Fruit fly (Drosophila melanogaster): ENCODE data around the gene RabX2.

RabX2 gene

DNA sequence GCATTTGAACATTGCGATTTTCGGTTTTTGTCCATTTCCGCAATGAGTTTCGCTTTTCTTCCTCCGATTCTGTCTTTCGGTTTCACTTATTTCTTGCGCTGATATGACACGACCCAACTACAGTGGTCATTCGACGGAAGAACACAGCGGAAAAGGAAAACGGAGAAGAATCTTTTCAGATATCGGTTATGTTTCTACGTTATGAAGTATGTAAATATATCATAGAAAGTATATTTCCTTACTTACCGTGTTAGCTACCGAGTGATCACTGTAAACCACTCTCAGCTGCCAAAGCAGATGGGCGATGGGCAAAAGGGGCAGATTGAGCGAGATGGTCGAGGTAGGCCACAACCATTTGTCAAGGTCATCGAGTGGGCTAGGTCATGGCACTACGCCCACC is 29.6 kb upstream of the RabX2 start (continued):
- TF ChIP-seq CG17802 (tag; optimal IDR thresholded peaks at IDR 0.05) (peak; percentile 11), pho (GFP tag; optimal IDR thresholded peaks at IDR 0.05) (peak; percentile 34), CG7357 (GFP tag; IDR thresholded peaks at IDR 0.05) (peak; percentile 55; the same call in 1 of the 3 replicates), al (GFP tag; IDR thresholded peaks at IDR 0.05) (peak; percentile 48; the same call in 1 of the 2 replicates), CG12744 (GFP tag; optimal IDR thresholded peaks at IDR 0.05) (no peak), Fer2 (tag; optimal IDR thresholded peaks at IDR 0.05) (no peak), hkb (optimal IDR thresholded peaks at IDR 0.05) (no peak), hkb (GFP tag; IDR thresholded peaks at IDR 0.05) (peak; percentile 48), C15 (GFP tag; IDR thresholded peaks at IDR 0.05) (0 out of 3 replicates have a peak, but pooled peaks have one; percentile 41), wdn (GFP tag; IDR thresholded peaks at IDR 0.05) (peak; percentile 55; the same call in 1 of the 2 replicates), Doc3 (GFP tag; IDR thresholded peaks at IDR 0.05; ENCODE audit: partially characterized antibody) (no peak), Dfd (GFP tag; optimal IDR thresholded peaks at IDR 0.05) (no peak), sna (GFP tag; IDR thresholded peaks at IDR 0.05; ENCODE audit: partially characterized antibody) (no peak), seq (GFP tag; IDR thresholded peaks at IDR 0.05) (no peak), CG4854 (GFP tag; optimal IDR thresholded peaks at IDR 0.05) (no peak), sima (GFP tag; optimal IDR thresholded peaks at IDR 0.05) (no peak), insv (GFP tag; optimal IDR thresholded peaks at IDR 0.05) (no peak), toy (GFP tag; IDR thresholded peaks at IDR 0.05) (no peak), CG9727 (GFP tag; optimal IDR thresholded peaks at IDR 0.05) (peak; percentile 31), bowl (GFP tag; IDR thresholded peaks at IDR 0.05) (no peak), ssp (GFP tag; IDR thresholded peaks at IDR 0.05) (peak; percentile 31; the same call in 1 of the 2 replicates), run (tag; optimal IDR thresholded peaks at IDR 0.05) (no peak), CG8281 (tag; optimal IDR thresholded peaks at IDR 0.05) (no peak), gro (GFP tag; optimal IDR thresholded peaks at IDR 0.05) (peak; percentile 63), slou (GFP tag; optimal IDR thresholded peaks at IDR 0.05) (no peak), Hsf (GFP tag; optimal IDR thresholded peaks at IDR 0.05) (peak; percentile 45), CG15269 (tag; optimal IDR thresholded peaks at IDR 0.05) (peak; percentile 59), Dll (GFP tag; IDR thresholded peaks at IDR 0.05; ENCODE audit: partially characterized antibody) (no peak), H2.0 (GFP tag; IDR thresholded peaks at IDR 0.05) (peak; percentile 35), zf30C (GFP tag; optimal IDR thresholded peaks at IDR 0.05) (no peak), CG5953 (GFP tag; IDR thresholded peaks at IDR 0.05) (0 out of 2 replicates have a peak, but pooled peaks have one; percentile 36), HmgZ (tag; optimal IDR thresholded peaks at IDR 0.05) (peak; percentile 5), CG4282 (GFP tag; optimal IDR thresholded peaks at IDR 0.05) (no peak), CG6813 (GFP tag; optimal IDR thresholded peaks at IDR 0.05) (no peak), ftz-f1 (GFP tag; optimal IDR thresholded peaks at IDR 0.05) (peak; percentile 64), ato (GFP tag; IDR thresholded peaks at IDR 0.05; ENCODE audit: partially characterized antibody) (no peak), CG17359 (tag; optimal IDR thresholded peaks at IDR 0.05) (peak; percentile 44), pan (optimal IDR thresholded peaks at IDR 0.05) (no peak), pan (GFP tag; optimal IDR thresholded peaks at IDR 0.05 in 1 of 2, IDR thresholded peaks at IDR 0.05 in 1 of 2) (peak in 1 of 2 experiments; percentile 70), bcd (GFP tag; optimal IDR thresholded peaks at IDR 0.05) (peak; percentile 18), CkIIα-i1 (GFP tag; IDR thresholded peaks at IDR 0.05) (no peak), sug (tag; optimal IDR thresholded peaks at IDR 0.05) (no peak), Lim3 (GFP tag; IDR thresholded peaks at IDR 0.05) (no peak), lab (GFP tag; optimal IDR thresholded peaks at IDR 0.05) (peak; percentile 60), CG42726 (GFP tag; IDR thresholded peaks at IDR 0.05; ENCODE audit: partially characterized antibody) (no peak), eve (GFP tag; optimal IDR thresholded peaks at IDR 0.05) (no peak), HLH54F (GFP tag; optimal IDR thresholded peaks at IDR 0.05) (peak; percentile 30), CG10431 (GFP tag; optimal IDR thresholded peaks at IDR 0.05) (no peak), CG18764 (GFP tag; optimal IDR thresholded peaks at IDR 0.05) (no peak), Gsc (GFP tag; IDR thresholded peaks at IDR 0.05) (no peak), CG2199 (GFP tag; IDR thresholded peaks at IDR 0.05) (no peak), CG13287 (GFP tag; IDR thresholded peaks at IDR 0.05; ENCODE audit: partially characterized antibody) (no peak)
